In the genomic region with DNA sequence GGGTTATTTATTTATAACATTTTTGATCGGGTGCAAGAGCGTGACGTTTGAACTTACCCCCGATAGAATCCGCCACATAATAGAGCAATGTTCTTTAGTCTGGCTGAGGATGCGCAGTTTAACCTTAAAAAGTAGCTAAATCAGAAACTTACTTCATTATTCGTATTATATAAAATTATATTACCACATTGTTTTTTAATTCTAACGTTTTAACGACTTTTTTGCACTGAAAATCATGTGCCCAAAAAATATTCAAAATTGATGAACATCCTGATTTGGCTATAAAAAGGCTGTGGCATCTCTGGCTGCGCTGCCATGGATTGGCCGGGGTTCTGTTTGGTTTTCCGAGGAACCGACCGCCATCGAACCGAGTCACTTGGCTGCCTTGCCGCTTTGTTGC, we compare ENCODE assay signal across 4 fruit fly cellular contexts.
TF ChIP-seq lines count a peak whose summit lies in the region.

No protein-coding gene starts in this region.

- TF ChIP-seq CTCF in whole organism, embryonic (GFP tag; optimal IDR thresholded peaks at IDR 0.05; lab: Kevin White, UChicago), result no peak

TF ChIP-seq in whole organism, embryonic, 481 proteins besides CTCF, POLR2A, EP300 and RAD21 (continues in another document):
- TF ChIP-seq CG17359 (tag; optimal IDR thresholded peaks at IDR 0.05; lab: Kevin White, UChicago) (no peak), Bgb (GFP tag; IDR thresholded peaks at IDR 0.05; lab: Robert Waterston, UW; ENCODE audit: partially characterized antibody) (no peak), CG15011 (GFP tag; optimal IDR thresholded peaks at IDR 0.05; lab: Kevin White, UChicago) (no peak), Hsf (GFP tag; optimal IDR thresholded peaks at IDR 0.05; lab: Kevin White, UChicago) (no peak), CG31365 (tag; optimal IDR thresholded peaks at IDR 0.05; lab: Kevin White, UChicago) (no peak), sens (GFP tag; lab: Kevin White, UChicago) (peak; percentile 58), CG2712 (tag; optimal IDR thresholded peaks at IDR 0.05; lab: Kevin White, UChicago) (peak; percentile 59), unpg (GFP tag; optimal IDR thresholded peaks at IDR 0.05; lab: Kevin White, UChicago) (peak; percentile 38), CG1792 (GFP tag; optimal IDR thresholded peaks at IDR 0.05; lab: Kevin White, UChicago) (no peak), CG10979 (tag; optimal IDR thresholded peaks at IDR 0.05; lab: Kevin White, UChicago) (peak; percentile 17), D (optimal IDR thresholded peaks at IDR 0.05; lab: Kevin White, UChicago) (no peak), D (GFP tag; optimal IDR thresholded peaks at IDR 0.05; lab: Kevin White, UChicago) (peak; percentile 22), D19A (tag; optimal IDR thresholded peaks at IDR 0.05; lab: Kevin White, UChicago) (peak; percentile 30), Scr (GFP tag; IDR thresholded peaks at IDR 0.05; lab: Robert Waterston, UW; ENCODE audit: partially characterized antibody) (no peak), pho (GFP tag; optimal IDR thresholded peaks at IDR 0.05; lab: Kevin White, UChicago) (no peak), br (optimal IDR thresholded peaks at IDR 0.05; lab: Kevin White, UChicago) (no peak), trem (tag; optimal IDR thresholded peaks at IDR 0.05; lab: Kevin White, UChicago) (no peak), fru (optimal IDR thresholded peaks at IDR 0.05; lab: Kevin White, UChicago) (no peak), wek (GFP tag; optimal IDR thresholded peaks at IDR 0.05; lab: Kevin White, UChicago) (no peak), psq (GFP tag; optimal IDR thresholded peaks at IDR 0.05; lab: Kevin White, UChicago) (no peak), nmo (GFP tag; optimal IDR thresholded peaks at IDR 0.05; lab: Kevin White, UChicago) (peak; percentile 20), Bdp1 (GFP tag; optimal IDR thresholded peaks at IDR 0.05; lab: Kevin White, UChicago) (no peak)

TF ChIP-seq in whole organism, prepupa, 60 proteins besides CTCF, POLR2A, EP300 and RAD21:
- TF ChIP-seq CG6163 (GFP tag; IDR thresholded peaks at IDR 0.05; lab: Robert Waterston, UW) (0 out of 3 replicates have a peak, but pooled peaks have one; percentile 23), Gug (GFP tag; IDR thresholded peaks at IDR 0.05; lab: Robert Waterston, UW) (no peak), Eip78C (GFP tag; lab: Kevin White, UChicago) (peak; percentile 61), achi (GFP tag; optimal IDR thresholded peaks at IDR 0.05; lab: Kevin White, UChicago) (peak; percentile 11), Ets96B (tag; optimal IDR thresholded peaks at IDR 0.05; lab: Kevin White, UChicago) (peak; percentile 27), Smox (GFP tag; optimal IDR thresholded peaks at IDR 0.05; lab: Kevin White, UChicago) (no peak)
TF ChIP-seq in whole organism, prepupa: peak in this region for 4.

TF ChIP-seq in whole organism, pupa, 21 proteins besides CTCF, POLR2A, EP300 and RAD21:
- TF ChIP-seq Pif1A (GFP tag; optimal IDR thresholded peaks at IDR 0.05; lab: Kevin White, UChicago) (peak; percentile 25), CG9948 (tag; optimal IDR thresholded peaks at IDR 0.05; lab: Kevin White, UChicago) (peak; percentile 12), CG4496 (GFP tag; IDR thresholded peaks at IDR 0.05; lab: Robert Waterston, UW) (no peak), CG15710 (tag; optimal IDR thresholded peaks at IDR 0.05; lab: Kevin White, UChicago) (peak; percentile 8), CG8159 (tag; optimal IDR thresholded peaks at IDR 0.05; lab: Kevin White, UChicago) (peak; percentile 40)

TF ChIP-seq in whole organism, wandering third instar larva, 38 proteins besides CTCF, POLR2A, EP300 and RAD21:
- TF ChIP-seq dl (GFP tag; optimal IDR thresholded peaks at IDR 0.05; lab: Kevin White, UChicago; ENCODE audit: insufficient read depth in 1 of 2, partially characterized antibody in 2 of 2), result no peak
- TF ChIP-seq Dfd (GFP tag; optimal IDR thresholded peaks at IDR 0.05; lab: Kevin White, UChicago), result no peak
- no peak for TF ChIP-seq Jra (GFP tag; optimal IDR thresholded peaks at IDR 0.05; lab: Kevin White, UChicago)
- TF ChIP-seq psq (GFP tag; optimal IDR thresholded peaks at IDR 0.05; lab: Kevin White, UChicago), result no peak
- no peak for TF ChIP-seq usp (GFP tag; optimal IDR thresholded peaks at IDR 0.05; lab: Kevin White, UChicago)
- peak; percentile 3 for TF ChIP-seq Myc (optimal IDR thresholded peaks at IDR 0.05; lab: Kevin White, UChicago)
